Worm (Caenorhabditis elegans): Measurements from ENCODE around the gene C18D11.6.

ce11 chrIII:11780183-11780664, 30.1 kb upstream of the C18D11.6 start, which contains the start of gene C24H11.5:
- TF ChIP-seq eyg-1 (tag; optimal IDR thresholded peaks at IDR 0.05): no peak
- no peak for TF ChIP-seq nfya-1 (tag; optimal IDR thresholded peaks at IDR 0.05)
- no peak for TF ChIP-seq pqm-1 (tag; optimal IDR thresholded peaks at IDR 0.05)

All from whole organism, late embryonic.